Worm (Caenorhabditis elegans) whole organism, L4 larva: ENCODE measurements around the gene mrps-23.

Experiments
- F10B5.3 ChIP-seq: sonication (generic microtip); optimal IDR thresholded peaks from 2 replicates; lab custom pipeline; 2016; ENCODE audit warnings: mild to moderate bottlenecking, missing genetic modification characterization, missing compliant biosample characterization
- F49E8.2 ChIP-seq: sonication (generic microtip); optimal IDR thresholded peaks from 2 replicates; lab custom pipeline; 2016; ENCODE audit warnings: missing compliant biosample characterization, mild to moderate bottlenecking, missing genetic modification characterization, borderline replicate concordance
- R02D3.7 ChIP-seq: fragments of 150-350 bp; sonication (generic microtip); optimal IDR thresholded peaks from 3 replicates; lab custom pipeline; 2014; ENCODE audit warnings: missing biosample characterization, missing genetic modification characterization
- T20F7.1 ChIP-seq: fragments of 200-800 bp; sonication (Bioruptor generic); optimal IDR thresholded peaks from 2 replicates; lab custom pipeline; 2018; ENCODE audit warnings: mild to moderate bottlenecking, missing genetic modification characterization, missing compliant biosample characterization
- ZK337.2 ChIP-seq: fragments of 200-800 bp; sonication (Bioruptor generic); IDR thresholded peaks from 2 replicates; pipeline ENCODE4 v1.3.6; 2022; ENCODE audit warnings: missing genetic modification reagents, missing genetic modification characterization, missing compliant biosample characterization
- ZK546.5 ChIP-seq, 2 experiments: sonication (generic microtip); optimal IDR thresholded peaks; 2 replicates each; lab custom pipeline; 2017; ENCODE audit warnings: missing biosample characterization in 2 of 2, missing genetic modification characterization in 2 of 2
- aha-1 ChIP-seq: fragments of 150-350 bp; peaks from one replicate; lab custom pipeline; 2014; ENCODE audit warnings: missing biosample characterization, missing genetic modification characterization
- arid-1 ChIP-seq: fragments of 200-800 bp; sonication (Bioruptor generic); conservative IDR thresholded peaks from 2 replicates; pipeline ENCODE4 v1.3.6; 2022; ENCODE audit warnings: missing genetic modification reagents, missing genetic modification characterization, missing compliant biosample characterization
- ceh-20 ChIP-seq: fragments of 200-800 bp; sonication (Bioruptor generic); IDR thresholded peaks from 2 replicates; pipeline ENCODE4 v1.3.6; 2022; ENCODE audit warnings: missing genetic modification reagents, missing genetic modification characterization, missing compliant biosample characterization
- ceh-28 ChIP-seq: fragments of 150-350 bp; optimal IDR thresholded peaks from 2 replicates; lab custom pipeline; 2014; ENCODE audit warnings: missing biosample characterization, missing genetic modification reagents, missing genetic modification characterization
- ceh-32 ChIP-seq: sonication (generic microtip); optimal IDR thresholded peaks from 2 replicates; lab custom pipeline; 2016; ENCODE audit warnings: mild to moderate bottlenecking, missing genetic modification characterization, missing compliant biosample characterization; ENCODE audit not compliant: poor library complexity
- ceh-44 ChIP-seq: fragments of 200-800 bp; sonication (Bioruptor generic); IDR thresholded peaks from 2 replicates; pipeline ENCODE4 v1.3.6; 2022; ENCODE audit warnings: missing genetic modification reagents, missing genetic modification characterization, missing compliant biosample characterization
- daf-16 ChIP-seq, 3 experiments: sonication (generic microtip); optimal IDR thresholded peaks; 2 replicates each; lab custom pipeline; 2016 to 2017; ENCODE audit warnings: missing genetic modification characterization in 3 of 3, missing genetic modification reagents in 3 of 3, mild to moderate bottlenecking in 2 of 3, missing compliant biosample characterization in 2 of 3, missing biosample characterization in 1 of 3, moderate library complexity in 1 of 3
- daf-19 ChIP-seq: fragments of 200-800 bp; sonication (Bioruptor generic); conservative IDR thresholded peaks from 2 replicates; pipeline ENCODE4 v1.3.6; 2022; ENCODE audit warnings: missing genetic modification characterization, missing compliant biosample characterization
- dmd-8 ChIP-seq: fragments of 200-800 bp; sonication (Bioruptor generic); IDR thresholded peaks from 2 replicates; pipeline ENCODE4 v1.3.6; 2022; ENCODE audit warnings: missing genetic modification characterization, missing compliant biosample characterization
- dmd-9 ChIP-seq: fragments of 200-800 bp; sonication (Bioruptor generic); IDR thresholded peaks from 2 replicates; pipeline ENCODE4 v1.3.6; 2022; ENCODE audit warnings: missing genetic modification reagents, missing genetic modification characterization, missing compliant biosample characterization
- dpl-1 ChIP-seq: fragments of 150-350 bp; optimal IDR thresholded peaks from 2 replicates; lab custom pipeline; 2014; ENCODE audit warnings: missing biosample characterization, missing genetic modification reagents, missing genetic modification characterization
- duxl-1 ChIP-seq: sonication (generic microtip); optimal IDR thresholded peaks from 2 replicates; lab custom pipeline; 2016; ENCODE audit warnings: mild to moderate bottlenecking, missing genetic modification characterization, moderate library complexity, missing compliant biosample characterization; ENCODE audit not compliant: poor library complexity
- dve-1 ChIP-seq: sonication (generic microtip); optimal IDR thresholded peaks from 2 replicates; lab custom pipeline; 2017; ENCODE audit warnings: antibody characterized with exemption, mild to moderate bottlenecking, missing genetic modification characterization, missing compliant biosample characterization; ENCODE audit not compliant: insufficient read depth
- fos-1 ChIP-seq: fragments of 150-350 bp; optimal IDR thresholded peaks from 2 replicates; lab custom pipeline; 2014; ENCODE audit warnings: missing biosample characterization, missing genetic modification characterization
- hlh-11 ChIP-seq: fragments of 200-800 bp; sonication (Bioruptor generic); optimal IDR thresholded peaks from 2 replicates; lab custom pipeline; 2018; ENCODE audit warnings: mild to moderate bottlenecking, missing genetic modification characterization, missing compliant biosample characterization
- lin-38 ChIP-seq: fragments of 200-800 bp; sonication (Bioruptor generic); IDR thresholded peaks from 2 replicates; pipeline ENCODE4 v1.3.6; 2022; ENCODE audit warnings: missing genetic modification reagents, missing genetic modification characterization, missing compliant biosample characterization
- lsy-2 ChIP-seq, 2 experiments: fragments of 150-350 bp in 1 of 2; sonication (generic microtip) in 1 of 2; optimal IDR thresholded peaks; 2 replicates each; lab custom pipeline; 2014 to 2017; ENCODE audit warnings: missing biosample characterization in 2 of 2, missing genetic modification characterization in 2 of 2
- madf-9 ChIP-seq: fragments of 200-800 bp; sonication (Bioruptor generic); conservative IDR thresholded peaks from 2 replicates; pipeline ENCODE4 v1.3.6; 2022; ENCODE audit warnings: missing genetic modification reagents, missing genetic modification characterization, missing compliant biosample characterization
- mdt-29 ChIP-seq: fragments of 200-800 bp; sonication (Bioruptor generic); IDR thresholded peaks from 2 replicates; pipeline ENCODE4 v1.3.6; 2022; ENCODE audit warnings: missing genetic modification reagents, missing genetic modification characterization, missing compliant biosample characterization
- mep-1 ChIP-seq: fragments of 150-350 bp; sonication (generic microtip); optimal IDR thresholded peaks from 3 replicates; lab custom pipeline; 2014; ENCODE audit warnings: missing biosample characterization, missing genetic modification characterization
- mxl-2 ChIP-seq: fragments of 200-800 bp; sonication (Bioruptor generic); conservative IDR thresholded peaks from 2 replicates; pipeline ENCODE4 v1.3.6; 2022; ENCODE audit warnings: missing genetic modification reagents, missing genetic modification characterization, missing compliant biosample characterization
- nhr-111 ChIP-seq: fragments of 200-800 bp; sonication (Bioruptor generic); optimal IDR thresholded peaks from 2 replicates; lab custom pipeline; 2018; ENCODE audit warnings: mild to moderate bottlenecking, missing genetic modification characterization, missing compliant biosample characterization
- nhr-237 ChIP-seq: sonication (generic microtip); optimal IDR thresholded peaks from 2 replicates; lab custom pipeline; 2017; ENCODE audit warnings: missing biosample characterization, missing genetic modification characterization
- nhr-41 ChIP-seq: fragments of 200-800 bp; sonication (Bioruptor generic); IDR thresholded peaks from 2 replicates; pipeline ENCODE4 v1.3.6; 2022; ENCODE audit warnings: missing genetic modification reagents, missing genetic modification characterization, missing compliant biosample characterization
- nhr-42 ChIP-seq: fragments of 200-800 bp; sonication (Bioruptor generic); IDR thresholded peaks from 2 replicates; pipeline ENCODE4 v1.3.6; 2022; ENCODE audit warnings: missing genetic modification characterization, missing compliant biosample characterization
- nhr-48 ChIP-seq: sonication (generic microtip); optimal IDR thresholded peaks from 2 replicates; lab custom pipeline; 2016; ENCODE audit warnings: mild to moderate bottlenecking, missing genetic modification characterization, missing compliant biosample characterization
- nhr-76 ChIP-seq: fragments of 150-350 bp; optimal IDR thresholded peaks from 2 replicates; lab custom pipeline; 2014; ENCODE audit warnings: missing biosample characterization, missing genetic modification characterization
- nhr-77 ChIP-seq: fragments of 150-350 bp; optimal IDR thresholded peaks from 2 replicates; lab custom pipeline; 2014; ENCODE audit warnings: missing biosample characterization, missing genetic modification characterization
- php-3 ChIP-seq: fragments of 200-800 bp; sonication (Bioruptor generic); IDR thresholded peaks from 2 replicates; pipeline ENCODE4 v1.3.6; 2022; ENCODE audit warnings: missing genetic modification reagents, missing genetic modification characterization, missing compliant biosample characterization
- sdz-12 ChIP-seq: fragments of 200-800 bp; sonication (Bioruptor generic); optimal IDR thresholded peaks from 2 replicates; lab custom pipeline; 2018; ENCODE audit warnings: mild to moderate bottlenecking, missing genetic modification characterization, missing compliant biosample characterization
- set-16 ChIP-seq: fragments of 200-800 bp; sonication (Bioruptor generic); IDR thresholded peaks from 2 replicates; pipeline ENCODE4 v1.3.6; 2022; ENCODE audit warnings: missing genetic modification reagents, missing genetic modification characterization, missing compliant biosample characterization
- snpc-4 ChIP-seq: fragments of 150-350 bp; optimal IDR thresholded peaks from 2 replicates; lab custom pipeline; 2014; ENCODE audit warnings: missing biosample characterization, missing genetic modification characterization
- spr-1 ChIP-seq: sonication (generic microtip); optimal IDR thresholded peaks from 2 replicates; lab custom pipeline; 2016; ENCODE audit warnings: mild to moderate bottlenecking, missing genetic modification characterization, missing compliant biosample characterization
- spr-3 ChIP-seq: fragments of 200-800 bp; sonication (Bioruptor generic); optimal IDR thresholded peaks from 2 replicates; lab custom pipeline; 2018; ENCODE audit warnings: mild to moderate bottlenecking, missing genetic modification characterization, missing compliant biosample characterization
- tra-1 ChIP-seq: fragments of 200-800 bp; sonication (Bioruptor generic); IDR thresholded peaks from 2 replicates; pipeline ENCODE4 v1.3.6; 2022; ENCODE audit warnings: missing genetic modification reagents, missing genetic modification characterization, missing compliant biosample characterization
- unc-130 ChIP-seq: sonication (generic microtip); optimal IDR thresholded peaks from 2 replicates; lab custom pipeline; 2016; ENCODE audit warnings: missing genetic modification reagents, missing genetic modification characterization, missing compliant biosample characterization
- zfp-2 ChIP-seq: sonication (generic microtip); optimal IDR thresholded peaks from 2 replicates; lab custom pipeline; 2016; ENCODE audit warnings: mild to moderate bottlenecking, missing genetic modification characterization, missing compliant biosample characterization
- zfp-3 ChIP-seq: fragments of 200-800 bp; sonication (Bioruptor generic); conservative IDR thresholded peaks from 2 replicates; pipeline ENCODE4 v1.3.6; 2022; ENCODE audit warnings: missing genetic modification reagents, missing genetic modification characterization, missing compliant biosample characterization

The mrps-23 gene

ce11 chrIII:9528824-9529223 is 5.4 kb upstream of the mrps-23 start, which contains the start of gene ZK1098.2 (continued):
- TF ChIP-seq php-3 (GFP tag; lab: Robert Waterston, UW) = no peak
- TF ChIP-seq lin-38 (GFP tag; lab: Robert Waterston, UW) = peak; percentile 51
- TF ChIP-seq nhr-77 = no peak
- TF ChIP-seq spr-3 (GFP tag; lab: Kevin White, UChicago) = no peak
- TF ChIP-seq zfp-3 (GFP tag; lab: Robert Waterston, UW) = no peak
- no peak for TF ChIP-seq duxl-1
- TF ChIP-seq zfp-2 (tag; lab: Kevin White, UChicago) = no peak
- TF ChIP-seq ceh-20 (GFP tag; lab: Robert Waterston, UW) = no peak
- no peak for TF ChIP-seq nhr-237 (tag; lab: Kevin White, UChicago)
- TF ChIP-seq dve-1 = peak; percentile 18
- no peak for TF ChIP-seq ZK546.5 (tag; optimal IDR thresholded peaks at IDR 0.05; lab: Kevin White, UChicago)
- no peak for TF ChIP-seq spr-1 (tag; lab: Kevin White, UChicago)
- no peak for TF ChIP-seq ceh-44 (GFP tag; lab: Robert Waterston, UW)
- TF ChIP-seq hlh-11 (tag; lab: Kevin White, UChicago) = no peak
- TF ChIP-seq aha-1 = no peak
- no peak for TF ChIP-seq R02D3.7 (tag; lab: Kevin White, UChicago)
- TF ChIP-seq tra-1 = no peak
- no peak for TF ChIP-seq mxl-2 (GFP tag; lab: Robert Waterston, UW)
- TF ChIP-seq fos-1 (tag; lab: Kevin White, UChicago) = no peak
- TF ChIP-seq daf-16 (GFP tag; optimal IDR thresholded peaks at IDR 0.05; lab: Kevin White, UChicago) = no peak
- no peak for TF ChIP-seq daf-16 (tag; optimal IDR thresholded peaks at IDR 0.05; lab: Kevin White, UChicago)
- no peak for TF ChIP-seq nhr-48 (tag; lab: Kevin White, UChicago)
- no peak for TF ChIP-seq snpc-4 (tag; lab: Kevin White, UChicago)
- peak; percentile 11 for TF ChIP-seq mep-1 (tag; lab: Kevin White, UChicago)
- TF ChIP-seq dmd-9 (GFP tag; lab: Robert Waterston, UW) = no peak
- TF ChIP-seq unc-130 (GFP tag; lab: Kevin White, UChicago) = no peak
- TF ChIP-seq set-16 = no peak
- TF ChIP-seq F49E8.2 (tag; lab: Kevin White, UChicago) = no peak
- TF ChIP-seq T20F7.1 = no peak
- TF ChIP-seq nhr-41 (GFP tag; lab: Robert Waterston, UW) = no peak
- TF ChIP-seq F10B5.3 = no peak
- no peak for TF ChIP-seq dmd-8 (GFP tag; lab: Robert Waterston, UW)
- no peak for TF ChIP-seq daf-19 (GFP tag; lab: Robert Waterston, UW)
- TF ChIP-seq sdz-12 (GFP tag; lab: Kevin White, UChicago) = no peak
- no peak for TF ChIP-seq arid-1 (GFP tag; lab: Robert Waterston, UW)
- no peak for TF ChIP-seq ceh-32 (tag; lab: Kevin White, UChicago)
- peak in 1 of 2 experiments; percentile 62 for TF ChIP-seq lsy-2 (tag; optimal IDR thresholded peaks at IDR 0.05; lab: Kevin White, UChicago)
- TF ChIP-seq nhr-76 (tag; lab: Kevin White, UChicago) = no peak
- peak; percentile 37 for TF ChIP-seq dpl-1
- no peak for TF ChIP-seq nhr-111
- no peak for TF ChIP-seq nhr-42
- TF ChIP-seq ceh-28 (tag; lab: Kevin White, UChicago) = no peak
- TF ChIP-seq madf-9 (GFP tag; lab: Robert Waterston, UW) = no peak
- TF ChIP-seq mdt-29 (GFP tag; lab: Robert Waterston, UW) = no peak
- no peak for TF ChIP-seq ZK337.2 (GFP tag; lab: Robert Waterston, UW)
